Fruit fly (Drosophila melanogaster): ENCODE measurements around the gene nSyb.

DNA sequence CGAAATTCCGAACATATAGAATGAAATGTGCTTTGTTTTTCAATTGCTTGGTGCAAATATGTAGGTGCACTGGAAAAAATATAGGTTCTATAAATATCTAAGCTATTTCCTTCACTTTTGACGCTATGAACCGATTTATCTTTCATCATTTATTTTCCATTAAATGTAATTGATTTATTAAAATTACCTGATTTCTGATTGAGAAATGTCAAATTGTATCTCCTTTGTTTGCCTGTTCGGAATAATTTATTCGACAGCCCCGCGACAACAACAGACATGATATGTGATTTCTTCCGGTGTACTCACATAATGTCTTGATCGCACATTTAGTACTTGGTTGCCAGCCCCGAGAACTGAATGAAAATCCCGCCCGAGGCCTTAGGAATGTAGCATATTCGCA lies 27.9 kb downstream of the nSyb start:
- TF ChIP-seq psq (optimal IDR thresholded peaks at IDR 0.05) (no peak), Myc (optimal IDR thresholded peaks at IDR 0.05) (no peak), h (optimal IDR thresholded peaks at IDR 0.05) (no peak), Sin3A (optimal IDR thresholded peaks at IDR 0.05) (no peak)

Measured in Kc167 (cell line).